Fruit fly (Drosophila melanogaster): ENCODE results near the gene CG12155.

- TF ChIP-seq CTCF (optimal IDR thresholded peaks at IDR 0.05) (no peak), CG8478 (optimal IDR thresholded peaks at IDR 0.05) (no peak)
Observed at dm6 chrX:7696165-7696564, 32.4 kb upstream of the CG12155 start.

All from S2 (cell line).